Fruit fly (Drosophila melanogaster): ENCODE data around the gene Tango4.

Tango4 gene

DNA sequence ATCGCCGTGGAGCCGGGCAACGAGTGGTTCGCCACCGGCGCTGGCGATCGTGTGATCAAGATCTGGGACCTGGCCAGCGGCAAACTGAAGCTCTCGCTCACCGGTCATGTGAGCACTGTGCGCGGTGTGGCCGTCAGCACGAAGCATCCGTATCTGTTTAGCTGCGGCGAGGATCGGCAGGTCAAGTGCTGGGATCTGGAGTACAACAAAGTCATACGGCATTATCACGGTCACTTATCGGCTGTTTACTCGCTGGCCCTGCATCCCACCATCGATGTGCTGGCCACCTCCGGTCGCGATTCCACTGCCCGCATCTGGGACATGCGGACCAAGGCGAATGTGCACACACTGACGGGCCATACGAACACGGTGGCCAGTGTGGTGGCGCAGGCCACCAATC is 882 bp downstream of the Tango4 start:
- TF ChIP-seq Mnt (GFP tag; optimal IDR thresholded peaks at IDR 0.05): no peak
- no peak for TF ChIP-seq tj (GFP tag; optimal IDR thresholded peaks at IDR 0.05)
- no peak for TF ChIP-seq CG11617 (GFP tag; optimal IDR thresholded peaks at IDR 0.05)
- TF ChIP-seq CG33017 (tag; optimal IDR thresholded peaks at IDR 0.05): no peak
- TF ChIP-seq pad (GFP tag; optimal IDR thresholded peaks at IDR 0.05): no peak
- no peak for TF ChIP-seq kay (GFP tag; ENCODE audit: borderline replicate concordance)
- TF ChIP-seq toe (GFP tag; optimal IDR thresholded peaks at IDR 0.05): no peak
- TF ChIP-seq bab1 (GFP tag; optimal IDR thresholded peaks at IDR 0.05): no peak
- TF ChIP-seq ovo (GFP tag; optimal IDR thresholded peaks at IDR 0.05): no peak
- TF ChIP-seq CG7101 (tag; optimal IDR thresholded peaks at IDR 0.05): no peak
- TF ChIP-seq CG7045 (GFP tag; optimal IDR thresholded peaks at IDR 0.05): no peak
- no peak for TF ChIP-seq cnc (optimal IDR thresholded peaks at IDR 0.05)
- TF ChIP-seq cic (GFP tag; optimal IDR thresholded peaks at IDR 0.05): no peak
- TF ChIP-seq CG1620 (GFP tag; optimal IDR thresholded peaks at IDR 0.05): no peak

DNA sequence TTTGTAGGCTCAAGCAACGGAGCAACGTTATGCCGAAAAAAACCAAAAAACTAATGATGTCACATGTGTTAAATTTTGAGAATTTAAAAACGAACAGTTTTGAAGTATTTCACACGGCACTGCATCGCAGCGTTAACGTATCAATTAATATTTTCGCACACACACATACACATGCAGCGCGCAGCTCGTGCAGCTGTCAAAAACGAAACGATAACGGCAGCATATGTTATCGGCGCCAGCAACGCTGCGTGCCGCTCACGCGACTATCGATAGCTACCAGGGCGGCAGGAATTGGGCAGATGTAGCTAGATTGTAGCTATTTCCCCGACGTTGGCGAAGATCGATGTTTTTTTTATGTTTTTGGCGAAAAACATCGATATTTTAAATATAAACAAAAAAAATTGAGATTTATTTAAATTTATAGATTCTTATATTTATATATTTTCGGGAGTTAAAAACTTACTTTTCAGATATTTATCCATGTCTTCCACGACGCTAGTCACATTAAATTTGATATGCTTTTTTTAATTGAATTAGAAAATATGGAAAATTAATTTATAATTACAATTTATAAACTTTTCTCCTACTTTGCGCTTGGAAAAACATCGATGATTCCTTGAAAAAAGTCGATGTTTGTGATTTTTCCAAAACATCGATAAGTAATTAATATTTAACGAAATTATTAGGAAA is 8.1 kb downstream of the Tango4 start, which contains the start of gene Usp7:
TSS of gene Usp7 (minus strand) at position 208 of the 690 bp plus-strand sequence.
- TF ChIP-seq Mnt (GFP tag; optimal IDR thresholded peaks at IDR 0.05): peak; percentile 74
- no peak for TF ChIP-seq toe (GFP tag; optimal IDR thresholded peaks at IDR 0.05)
- no peak for TF ChIP-seq CG11617 (GFP tag; optimal IDR thresholded peaks at IDR 0.05)
- peak; percentile 38 for TF ChIP-seq bab1 (GFP tag; optimal IDR thresholded peaks at IDR 0.05)

DNA sequence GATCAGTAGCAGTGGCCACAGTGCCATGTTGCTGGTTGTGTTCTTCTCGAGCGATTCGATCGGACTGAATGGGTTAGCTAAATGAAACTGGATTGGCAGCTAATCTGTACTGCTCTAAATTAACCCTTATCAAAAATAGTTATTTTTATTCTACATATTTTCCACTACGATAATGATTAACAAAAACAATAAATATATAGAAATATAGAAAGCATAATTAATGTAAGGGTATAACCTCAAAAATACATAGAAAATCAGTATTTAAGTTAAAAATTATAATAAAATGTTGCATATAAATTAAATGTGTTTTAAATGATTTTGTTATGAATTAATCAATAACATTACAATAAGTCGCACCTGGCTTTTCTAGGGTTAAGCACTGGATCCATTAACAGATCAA is 10.5 kb downstream of the Tango4 start, which contains the start of gene Cyp311a1:
TSS of gene Cyp311a1 (minus strand) at position 66 of the 400 bp plus-strand sequence.
- TF ChIP-seq Crg-1 (GFP tag; optimal IDR thresholded peaks at IDR 0.05) (no peak), CG5204 (GFP tag; optimal IDR thresholded peaks at IDR 0.05) (no peak), CG14711 (tag; optimal IDR thresholded peaks at IDR 0.05) (peak; percentile 48), CG7101 (tag; optimal IDR thresholded peaks at IDR 0.05) (peak; percentile 56), tj (GFP tag; optimal IDR thresholded peaks at IDR 0.05) (no peak), Mnt (GFP tag; optimal IDR thresholded peaks at IDR 0.05) (no peak), CG33017 (tag; optimal IDR thresholded peaks at IDR 0.05) (peak; percentile 60), CG1620 (GFP tag; optimal IDR thresholded peaks at IDR 0.05) (no peak)

DNA sequence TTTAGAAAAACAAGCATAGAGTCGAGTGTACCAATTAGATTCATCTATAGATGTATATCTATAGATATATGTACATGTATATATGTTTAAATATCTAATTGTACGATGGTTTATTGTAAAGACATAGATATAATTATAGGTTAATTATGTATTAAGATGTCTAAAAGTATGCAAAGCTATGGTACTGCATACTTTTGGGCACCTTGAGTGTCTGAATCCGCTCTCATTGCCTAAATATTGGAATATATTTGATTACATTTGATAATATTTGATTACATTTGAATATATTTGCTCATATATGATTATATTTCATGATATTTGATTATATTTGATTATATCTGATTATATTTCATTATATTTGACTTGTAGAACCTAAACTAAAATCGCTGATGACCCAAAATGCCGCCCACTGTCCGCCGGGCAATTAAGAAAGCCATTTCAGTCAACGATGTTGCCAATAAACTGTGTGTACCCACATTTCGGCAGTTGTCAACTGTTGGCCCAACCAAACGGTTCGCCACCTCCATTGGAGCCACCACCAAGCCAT is 11.3 kb downstream of the Tango4 start, which contains the start of gene Cyp318a1:
TSS of gene Cyp318a1 (plus strand) at position 497 of the 547 bp plus-strand sequence.
- TF ChIP-seq CG7101 (tag; optimal IDR thresholded peaks at IDR 0.05) (no peak), CG1620 (GFP tag; optimal IDR thresholded peaks at IDR 0.05) (no peak), ovo (GFP tag; optimal IDR thresholded peaks at IDR 0.05) (no peak), cnc (optimal IDR thresholded peaks at IDR 0.05) (no peak), CG7045 (GFP tag; optimal IDR thresholded peaks at IDR 0.05) (no peak), CG12768 (GFP tag; optimal IDR thresholded peaks at IDR 0.05) (no peak)

DNA sequence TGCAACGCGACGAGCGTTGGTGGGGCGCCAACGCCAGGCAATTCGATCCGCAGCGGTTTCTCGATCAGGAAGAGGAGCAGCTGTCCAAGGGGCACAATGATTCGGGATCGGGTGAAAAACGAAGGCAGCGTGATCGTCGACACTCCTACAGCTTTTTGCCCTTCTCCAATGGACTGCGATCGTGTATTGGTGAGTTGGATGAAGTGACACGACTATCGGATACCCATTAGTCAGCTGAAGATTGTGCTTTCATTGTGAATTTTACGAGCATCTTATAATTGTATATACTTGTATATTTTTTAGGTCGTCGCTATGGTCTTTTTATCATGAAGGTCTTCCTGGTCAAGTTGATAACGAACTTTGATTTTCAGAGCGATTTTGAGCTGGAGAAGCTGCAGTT is 13.8 kb downstream of the Tango4 start:
- TF ChIP-seq Crg-1 (GFP tag; optimal IDR thresholded peaks at IDR 0.05) (no peak), bab1 (GFP tag; optimal IDR thresholded peaks at IDR 0.05) (no peak)

DNA sequence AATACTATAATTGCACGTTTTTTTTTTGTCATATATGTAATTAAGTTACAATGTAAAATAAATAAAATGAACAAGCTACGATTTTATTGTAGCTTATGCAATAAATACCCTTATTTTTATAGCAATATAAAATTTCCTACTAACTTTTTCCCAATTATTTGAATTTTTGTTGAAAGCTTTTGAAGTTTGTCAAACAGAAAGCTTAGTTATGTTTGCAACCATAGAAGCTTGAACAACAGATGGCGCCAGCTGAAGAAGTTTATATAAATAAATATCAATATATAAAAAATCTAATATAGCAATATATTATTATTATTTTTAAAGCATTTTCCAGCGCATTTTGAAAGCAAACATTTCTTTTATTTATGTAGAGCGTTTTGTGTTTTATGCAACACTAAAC is 14.3 kb downstream of the Tango4 start:
- TF ChIP-seq CG14711 (tag; optimal IDR thresholded peaks at IDR 0.05) (no peak), bab1 (GFP tag; optimal IDR thresholded peaks at IDR 0.05) (peak; percentile 47)

DNA sequence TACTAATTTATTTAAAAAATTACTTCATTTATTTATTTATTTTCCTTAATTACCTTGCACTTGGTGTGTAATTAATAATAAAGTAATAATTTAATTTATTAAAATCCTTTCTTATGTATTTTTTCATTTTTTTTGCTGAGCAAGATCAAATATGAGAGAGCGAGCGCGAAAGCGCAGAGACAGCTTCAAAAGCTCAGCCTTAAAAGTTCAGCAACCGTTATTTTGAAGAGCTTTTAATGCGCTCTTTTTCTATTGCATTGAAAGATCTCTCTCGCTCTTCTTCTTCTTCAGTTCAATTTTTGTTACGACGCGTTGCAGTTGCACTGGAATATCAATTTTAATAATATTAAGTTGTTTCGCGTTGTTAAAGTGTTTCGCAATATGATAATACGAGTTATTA is 22.5 kb downstream of the Tango4 start, which contains the start of gene Ten-a:
TSS of gene Ten-a (plus strand) at position 301 of the 400 bp plus-strand sequence.
- TF ChIP-seq Hr96 (GFP tag; optimal IDR thresholded peaks at IDR 0.05) (no peak), cnc (optimal IDR thresholded peaks at IDR 0.05) (no peak), CG14711 (tag; optimal IDR thresholded peaks at IDR 0.05) (no peak), ovo (GFP tag; optimal IDR thresholded peaks at IDR 0.05) (no peak), Mnt (GFP tag; optimal IDR thresholded peaks at IDR 0.05) (no peak), CG1620 (GFP tag; optimal IDR thresholded peaks at IDR 0.05) (no peak), cic (GFP tag; optimal IDR thresholded peaks at IDR 0.05) (no peak), bab1 (GFP tag; optimal IDR thresholded peaks at IDR 0.05) (no peak), CG7045 (GFP tag; optimal IDR thresholded peaks at IDR 0.05) (no peak), Clk (GFP tag; optimal IDR thresholded peaks at IDR 0.05) (no peak), CG11617 (GFP tag; optimal IDR thresholded peaks at IDR 0.05) (no peak), pad (GFP tag; optimal IDR thresholded peaks at IDR 0.05) (no peak), tj (GFP tag; optimal IDR thresholded peaks at IDR 0.05) (no peak), CG5204 (GFP tag; optimal IDR thresholded peaks at IDR 0.05) (no peak), kay (GFP tag; ENCODE audit: borderline replicate concordance) (no peak), CG33017 (tag; optimal IDR thresholded peaks at IDR 0.05) (no peak), CG7101 (tag; optimal IDR thresholded peaks at IDR 0.05) (no peak), Crg-1 (GFP tag; optimal IDR thresholded peaks at IDR 0.05) (no peak)
